Fruit fly (Drosophila melanogaster) Kc167 (cell line): ENCODE results near the gene sr.

Experiments
- Myc ChIP-seq: fragments of >200 bp; optimal IDR thresholded peaks from 2 replicates; lab custom pipeline; 2017; ENCODE audit warnings: missing external identifiers
- Sin3A ChIP-seq: fragments of >200 bp; optimal IDR thresholded peaks from 2 replicates; lab custom pipeline; 2018; ENCODE audit warnings: missing external identifiers
- h ChIP-seq: fragments of >200 bp; optimal IDR thresholded peaks from 3 replicates; lab custom pipeline; 2018; ENCODE audit warnings: missing external identifiers
- insv ChIP-seq: fragments of >200 bp; optimal IDR thresholded peaks from 3 replicates; lab custom pipeline; 2018; ENCODE audit warnings: missing external identifiers
- psq ChIP-seq: fragments of >200 bp; optimal IDR thresholded peaks from 2 replicates; lab custom pipeline; 2017; ENCODE audit warnings: missing external identifiers
- ttk ChIP-seq: sonication (Bioruptor generic); optimal IDR thresholded peaks from 2 replicates; lab custom pipeline; 2017; ENCODE audit warnings: missing external identifiers

DNA sequence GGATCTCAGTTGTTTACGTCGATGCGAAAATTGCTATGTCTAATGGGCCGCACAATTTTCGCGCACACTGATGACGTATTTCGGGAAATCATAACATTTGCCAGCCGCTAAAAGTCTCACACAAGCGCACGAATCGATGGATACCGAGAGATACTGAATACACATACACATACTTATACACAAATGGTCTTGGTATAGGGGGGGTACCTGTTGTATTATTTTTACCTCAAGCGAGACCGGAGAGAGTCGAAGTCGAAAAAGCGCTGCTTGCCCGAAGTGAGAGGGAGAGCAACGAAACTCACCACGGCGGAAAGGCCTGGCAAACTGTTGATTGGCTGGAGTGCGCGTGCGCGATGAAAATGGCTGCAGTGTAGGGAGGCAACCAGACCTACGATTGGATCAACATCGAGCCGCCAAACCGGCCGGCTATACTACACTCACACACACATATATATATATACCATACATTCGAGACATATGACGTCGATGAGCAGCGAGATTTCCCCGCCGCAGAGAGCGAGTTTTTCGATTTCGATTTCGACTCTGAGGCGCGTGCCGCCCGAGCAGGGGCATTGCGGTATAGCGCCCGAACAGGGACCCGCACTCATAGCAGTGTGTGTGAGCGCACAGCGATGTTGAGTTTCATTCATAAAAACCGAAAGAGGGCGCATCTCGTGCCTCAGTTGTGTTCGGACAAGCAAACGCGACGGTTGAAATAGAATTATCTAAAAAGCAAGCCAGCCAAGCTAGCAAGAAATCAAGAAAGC is 31.0 kb downstream of the sr start:
- TF ChIP-seq psq (no peak), insv (lab: Kevin White, UChicago) (no peak), h (lab: Kevin White, UChicago) (no peak), Myc (no peak), ttk (lab: Kevin White, UChicago) (no peak), Sin3A (lab: Kevin White, UChicago) (no peak)
